Worm (Caenorhabditis elegans): ENCODE data around the gene sri-38.

- TF ChIP-seq flt-1 (GFP tag; IDR thresholded peaks at IDR 0.05), result no peak
- TF ChIP-seq ref-1 (GFP tag; conservative IDR thresholded peaks at IDR 0.05), result no peak
- TF ChIP-seq ztf-29 (GFP tag; IDR thresholded peaks at IDR 0.05), result no peak
- no peak for TF ChIP-seq T22C8.4 (GFP tag; IDR thresholded peaks at IDR 0.05)
- TF ChIP-seq med-1 (GFP tag; optimal IDR thresholded peaks at IDR 0.05; ENCODE audit: insufficient read depth), result no peak
- TF ChIP-seq cog-1 (tag; optimal IDR thresholded peaks at IDR 0.05), result no peak
Measured at ce11 chrII:2640982-2641381, 30.3 kb downstream of the sri-38 start, which contains the start of gene F22E5.23.
